Worm (Caenorhabditis elegans) whole organism, early embryonic: ENCODE data around the gene ZK470.1.

Experiments used
- B0310.2 ChIP-seq: sonication (generic microtip); optimal IDR thresholded peaks from 2 replicates; lab custom pipeline; 2016; ENCODE audit warnings: mild to moderate bottlenecking, missing genetic modification characterization, missing compliant biosample characterization
- F13C5.2 ChIP-seq: sonication (generic microtip); optimal IDR thresholded peaks from 2 replicates; lab custom pipeline; 2017; ENCODE audit warnings: mild to moderate bottlenecking, missing genetic modification characterization, inconsistent platforms, missing compliant biosample characterization
- aly-1 ChIP-seq: sonication (generic microtip); optimal IDR thresholded peaks from 2 replicates; lab custom pipeline; 2016; ENCODE audit warnings: missing genetic modification characterization, missing compliant biosample characterization
- ama-1 ChIP-seq: fragments of 150-350 bp; optimal IDR thresholded peaks from 2 replicates; lab custom pipeline; 2014
- ceh-13 ChIP-seq: fragments of 200-800 bp; sonication (Bioruptor generic); optimal IDR thresholded peaks from 2 replicates; lab custom pipeline; 2018; ENCODE audit warnings: mild to moderate bottlenecking, missing genetic modification characterization, missing compliant biosample characterization
- ceh-36 ChIP-seq: sonication (generic microtip); optimal IDR thresholded peaks from 2 replicates; lab custom pipeline; 2016; ENCODE audit warnings: missing genetic modification characterization, inconsistent platforms, missing compliant biosample characterization
- ets-7 ChIP-seq: sonication (generic microtip); optimal IDR thresholded peaks from 2 replicates; lab custom pipeline; 2016; ENCODE audit warnings: missing genotype, missing genetic modification characterization, missing compliant biosample characterization
- flt-1 ChIP-seq: fragments of 200-800 bp; sonication (Bioruptor generic); IDR thresholded peaks from 2 replicates; pipeline ENCODE4 v1.3.6; 2022; ENCODE audit warnings: missing genetic modification characterization, missing compliant biosample characterization
- hmbx-1 ChIP-seq: sonication (generic microtip); optimal IDR thresholded peaks from 2 replicates; lab custom pipeline; 2016; ENCODE audit warnings: mild to moderate bottlenecking, missing genetic modification characterization, missing compliant biosample characterization
- hmg-4 ChIP-seq: fragments of 200-800 bp; sonication (Bioruptor generic); optimal IDR thresholded peaks from 2 replicates; lab custom pipeline; 2018; ENCODE audit warnings: mild to moderate bottlenecking, missing genetic modification characterization, missing compliant biosample characterization
- hnd-1 ChIP-seq: sonication (generic microtip); optimal IDR thresholded peaks from 2 replicates; lab custom pipeline; 2016; ENCODE audit warnings: missing genetic modification characterization, missing compliant biosample characterization
- pes-1 ChIP-seq: fragments of 200-800 bp; sonication (Bioruptor generic); IDR thresholded peaks from 2 replicates; pipeline ENCODE4 v1.3.6; 2022; ENCODE audit warnings: missing genetic modification reagents, missing genetic modification characterization, missing compliant biosample characterization
- scrt-1 ChIP-seq: fragments of 200-800 bp; sonication (Bioruptor generic); IDR thresholded peaks from 2 replicates; pipeline ENCODE4 v1.3.6; 2022; ENCODE audit warnings: missing genetic modification characterization, missing compliant biosample characterization
- sea-1 ChIP-seq: fragments of 200-800 bp; sonication (Bioruptor generic); conservative IDR thresholded peaks from 2 replicates; pipeline ENCODE4 v1.3.6; 2022; ENCODE audit warnings: missing genetic modification characterization, missing compliant biosample characterization
- tbx-11 ChIP-seq: fragments of 200-800 bp; sonication (Bioruptor generic); IDR thresholded peaks from 2 replicates; pipeline ENCODE4 v1.3.6; 2022; ENCODE audit warnings: missing genetic modification characterization, missing compliant biosample characterization
- tbx-37 ChIP-seq: fragments of 200-800 bp; sonication (Bioruptor generic); conservative IDR thresholded peaks from 2 replicates; pipeline ENCODE4 v1.3.6; 2022; ENCODE audit warnings: missing genetic modification reagents, missing genetic modification characterization, missing compliant biosample characterization
- tra-4 ChIP-seq: sonication (generic microtip); optimal IDR thresholded peaks from 2 replicates; lab custom pipeline; 2017; ENCODE audit warnings: missing genetic modification characterization, missing compliant biosample characterization

ZK470.1 gene

ce11 chrX:4151206-4151605, 12.3 kb upstream of the ZK470.1 start:
- TF ChIP-seq ama-1 (lab: Kevin White, UChicago) (no peak), tbx-11 (no peak), hmbx-1 (no peak), flt-1 (no peak), aly-1 (tag; lab: Kevin White, UChicago) (no peak), hmg-4 (GFP tag; lab: Kevin White, UChicago) (no peak)

DNA sequence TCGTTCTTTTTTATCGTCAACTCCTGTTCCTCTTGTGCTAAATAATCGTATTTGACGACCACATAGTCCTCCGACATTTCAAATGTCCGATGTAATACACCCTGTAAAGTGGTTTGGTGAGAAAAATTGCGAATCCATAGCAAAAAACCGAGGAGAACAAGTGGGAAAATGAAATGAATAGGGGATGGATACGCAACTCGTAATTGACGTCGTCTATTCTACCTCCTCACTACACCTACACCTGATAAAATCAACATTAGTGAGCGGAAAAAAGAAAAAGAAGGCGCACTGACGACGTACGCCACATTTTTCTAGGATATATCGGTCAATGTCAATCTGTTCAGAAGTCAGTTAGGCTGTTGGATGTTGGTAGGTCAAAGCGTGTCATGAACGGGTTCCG, 10.1 kb upstream of the ZK470.1 start, which contains the start of gene nck-1:
nck-1 (minus strand) TSS at position 101 of the 400 bp plus-strand sequence.
- no peak for TF ChIP-seq hmbx-1
- no peak for TF ChIP-seq sea-1
- TF ChIP-seq ceh-13 (GFP tag; lab: Kevin White, UChicago), result no peak
- TF ChIP-seq tbx-37, result no peak
- TF ChIP-seq scrt-1, result no peak
- no peak for TF ChIP-seq flt-1
- TF ChIP-seq F13C5.2, result no peak
- TF ChIP-seq B0310.2 (tag; lab: Kevin White, UChicago), result no peak
- no peak for TF ChIP-seq pes-1 (GFP tag; lab: Robert Waterston, UW)
- TF ChIP-seq aly-1 (tag; lab: Kevin White, UChicago), result no peak

DNA sequence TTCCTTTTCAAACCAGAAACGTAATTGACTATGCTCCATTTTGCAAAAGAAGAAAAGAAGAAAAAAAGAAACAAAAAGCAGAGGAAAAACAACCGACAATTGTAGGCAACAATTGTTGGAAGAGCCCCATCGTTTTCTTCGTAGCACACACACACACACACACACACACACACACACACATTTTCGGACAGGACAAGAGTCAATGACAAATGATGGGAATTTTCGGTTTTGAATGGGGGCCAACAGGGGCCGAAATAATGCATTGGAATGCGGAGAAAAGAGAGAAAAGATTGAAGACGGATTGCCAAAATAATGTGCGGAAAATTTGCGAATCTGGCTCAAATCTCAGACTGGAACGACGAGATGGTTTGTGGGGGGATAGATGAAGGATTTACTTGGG, 8.7 kb upstream of the ZK470.1 start:
- TF ChIP-seq F13C5.2 (no peak), tbx-11 (no peak), tra-4 (no peak), sea-1 (no peak), hmg-4 (GFP tag; lab: Kevin White, UChicago) (no peak), hmbx-1 (no peak), flt-1 (no peak), ceh-13 (GFP tag; lab: Kevin White, UChicago) (no peak), ets-7 (tag; lab: Kevin White, UChicago) (no peak)

- TF ChIP-seq flt-1 (no peak), ceh-13 (GFP tag; lab: Kevin White, UChicago) (no peak), aly-1 (tag; lab: Kevin White, UChicago) (no peak), hmg-4 (GFP tag; lab: Kevin White, UChicago) (peak; percentile 78), scrt-1 (0 out of 2 replicates have a peak, but pooled peaks have one; percentile 53), ceh-36 (no peak), B0310.2 (tag; lab: Kevin White, UChicago) (no peak), hmbx-1 (no peak), hnd-1 (no peak), tra-4 (no peak), ama-1 (lab: Kevin White, UChicago) (no peak), F13C5.2 (peak; percentile 14), ets-7 (tag; lab: Kevin White, UChicago) (no peak), pes-1 (GFP tag; lab: Robert Waterston, UW) (no peak)
Measured at ce11 chrX:4157896-4158295, 5.6 kb upstream of the ZK470.1 start.

DNA sequence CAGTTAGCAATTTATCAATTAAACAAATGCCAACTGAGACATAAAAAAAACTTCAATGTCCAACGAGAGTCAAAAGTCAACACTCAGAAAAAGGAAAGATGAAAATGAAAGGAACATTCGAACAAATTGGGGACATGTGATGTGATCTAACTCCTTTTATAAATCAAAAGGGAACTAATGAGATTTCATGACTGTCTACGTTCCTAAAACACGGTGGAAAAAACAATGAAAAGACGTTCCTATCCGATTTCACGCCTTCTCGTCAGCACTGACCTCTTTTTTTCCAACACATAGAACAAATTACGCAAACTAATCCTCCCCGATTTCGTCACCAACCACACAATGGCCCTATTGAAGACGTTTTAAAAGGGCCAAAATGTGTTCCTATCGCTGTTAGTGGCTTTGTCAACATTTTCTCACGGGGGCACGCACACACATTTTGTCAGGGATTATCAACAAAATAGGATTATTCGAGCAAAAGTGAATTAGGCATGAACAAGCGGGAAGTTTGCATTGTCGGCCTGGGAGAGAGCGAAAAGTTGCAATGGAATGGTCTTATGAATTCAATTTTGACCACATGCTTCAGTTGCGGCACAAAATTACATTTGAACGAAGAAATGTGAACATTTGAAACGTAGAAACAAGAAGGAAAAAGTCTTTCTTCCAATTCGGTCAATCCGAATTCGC, 4.2 kb upstream of the ZK470.1 start:
- TF ChIP-seq scrt-1 (no peak), flt-1 (no peak), ets-7 (tag; lab: Kevin White, UChicago) (no peak), tbx-11 (no peak), ceh-36 (no peak), aly-1 (tag; lab: Kevin White, UChicago) (no peak)

DNA sequence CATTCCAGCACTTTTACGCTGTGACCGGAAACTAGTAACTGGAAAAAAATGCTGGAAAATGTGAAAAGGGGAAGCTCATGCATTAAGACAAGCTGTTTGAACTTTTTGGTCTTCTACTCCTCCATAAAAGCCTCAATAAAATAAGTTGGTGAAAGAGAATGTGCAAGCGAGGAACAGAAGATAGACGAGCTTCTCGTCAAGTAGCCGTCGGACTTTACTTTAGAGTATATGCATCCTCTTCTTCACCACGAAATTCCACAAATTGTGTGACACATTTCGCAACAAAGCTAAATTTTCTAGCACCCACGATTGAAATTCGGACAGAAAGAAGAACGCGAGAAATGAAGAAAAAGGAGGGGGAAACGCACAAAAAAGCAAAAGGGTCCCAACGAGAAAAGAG, 3.6 kb upstream of the ZK470.1 start:
- no peak for TF ChIP-seq aly-1 (tag; lab: Kevin White, UChicago)

DNA sequence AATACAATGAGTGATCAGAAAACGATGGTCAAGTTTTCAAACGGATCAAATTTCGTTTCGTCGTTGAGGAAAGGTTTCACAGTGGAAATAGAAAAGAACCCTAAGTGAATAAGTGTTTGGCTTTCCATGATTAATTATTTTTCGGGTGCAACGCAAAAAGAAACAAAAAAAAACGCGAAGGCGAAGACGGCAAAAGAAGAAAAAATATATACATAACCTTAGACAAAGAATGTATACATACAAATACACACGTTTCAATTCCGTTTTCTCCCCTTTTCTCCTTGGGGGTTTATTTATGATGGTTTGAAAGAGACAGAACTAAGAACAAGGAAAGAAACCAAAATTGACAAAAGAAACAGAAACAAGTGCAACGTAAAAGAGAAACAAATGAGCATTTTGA, 1.6 kb upstream of the ZK470.1 start:
- no peak for TF ChIP-seq aly-1 (tag; lab: Kevin White, UChicago)
- TF ChIP-seq pes-1 (GFP tag; lab: Robert Waterston, UW), result no peak
- TF ChIP-seq ceh-36, result no peak
- no peak for TF ChIP-seq tbx-37
- TF ChIP-seq B0310.2 (tag; lab: Kevin White, UChicago), result no peak
- TF ChIP-seq ama-1 (lab: Kevin White, UChicago), result no peak
- no peak for TF ChIP-seq F13C5.2

ce11 chrX:4167150-4167549, 3.7 kb downstream of the ZK470.1 start, which contains the start of gene ZK470.14:
TSS of gene ZK470.14 (plus strand) at chrX:4167450.
- TF ChIP-seq hmg-4 (GFP tag; lab: Kevin White, UChicago) (no peak), F13C5.2 (no peak), tra-4 (no peak), sea-1 (no peak), hnd-1 (no peak), scrt-1 (no peak), flt-1 (no peak), pes-1 (GFP tag; lab: Robert Waterston, UW) (no peak), ets-7 (tag; lab: Kevin White, UChicago) (no peak), hmbx-1 (no peak), B0310.2 (tag; lab: Kevin White, UChicago) (no peak), ceh-36 (no peak), ceh-13 (GFP tag; lab: Kevin White, UChicago) (no peak), ama-1 (lab: Kevin White, UChicago) (no peak), tbx-11 (no peak), tbx-37 (no peak), aly-1 (tag; lab: Kevin White, UChicago) (no peak)

DNA sequence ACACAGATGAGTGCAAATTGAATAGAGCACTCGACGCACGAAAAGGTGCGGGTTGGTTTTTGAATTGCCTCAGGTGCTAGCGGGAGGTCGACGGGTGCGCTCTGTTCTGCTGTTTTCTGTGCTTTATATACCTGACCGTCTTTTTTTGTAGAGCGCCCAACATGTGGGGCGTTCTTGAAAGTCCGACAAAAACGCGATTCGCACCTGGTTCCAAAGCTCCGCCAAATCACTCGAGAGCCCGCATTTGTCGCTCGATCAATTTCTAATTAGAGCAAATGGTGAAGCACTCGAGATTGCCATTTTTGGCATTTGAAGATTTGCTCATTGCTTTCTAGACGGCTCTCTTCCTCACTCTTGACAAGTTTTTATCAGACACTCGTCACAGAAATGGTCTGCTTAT, 13.9 kb downstream of the ZK470.1 start, which contains the start of gene ZK470.6:
ZK470.6 (minus strand) TSS at position 101 of the 400 bp plus-strand sequence.
- TF ChIP-seq hmg-4 (GFP tag; lab: Kevin White, UChicago) (no peak), scrt-1 (no peak), sea-1 (no peak), tra-4 (no peak), aly-1 (tag; lab: Kevin White, UChicago) (no peak), tbx-11 (no peak)
